In the genomic region with DNA sequence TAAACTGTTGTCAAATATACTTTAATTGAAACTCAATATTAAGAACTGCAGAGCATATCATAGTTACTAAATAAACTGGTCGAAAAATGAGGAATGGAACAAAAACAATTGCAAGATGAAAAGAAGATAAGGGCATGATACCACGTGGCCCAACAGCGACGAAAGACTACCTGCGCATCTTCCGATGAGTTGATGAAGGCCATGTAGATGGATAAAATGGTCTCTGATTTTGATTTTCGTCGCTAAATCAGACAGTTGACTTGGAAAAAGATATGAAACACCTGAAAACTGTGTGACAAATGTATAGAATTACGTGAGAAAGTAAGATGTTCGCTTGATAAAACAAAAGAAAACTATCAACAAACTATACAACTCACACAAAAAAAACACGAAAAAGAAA, we compare ENCODE assay signal across 4 worm cellular contexts.
TF ChIP-seq lines count a peak whose summit lies in the region.

No protein-coding gene starts in this region.

TF ChIP-seq in whole organism, L1 larva, 84 proteins besides CTCF, POLR2A, EP300 and RAD21 (continues in another document):
- TF ChIP-seq unc-130 (tag; optimal IDR thresholded peaks at IDR 0.05; lab: Kevin White, UChicago): peak; percentile 35
- no peak for TF ChIP-seq egl-13 (tag; optimal IDR thresholded peaks at IDR 0.05; lab: Kevin White, UChicago)
- TF ChIP-seq lin-35 (GFP tag; optimal IDR thresholded peaks at IDR 0.05; lab: Kevin White, UChicago): peak in 1 of 2 experiments; percentile 38
- TF ChIP-seq isw-1 (GFP tag; IDR thresholded peaks at IDR 0.05; lab: Robert Waterston, UW): no peak
- no peak for TF ChIP-seq fkh-10 (GFP tag; optimal IDR thresholded peaks at IDR 0.05; lab: Kevin White, UChicago)
- no peak for TF ChIP-seq unc-62 (GFP tag; optimal IDR thresholded peaks at IDR 0.05; lab: Kevin White, UChicago)
- peak; percentile 59 for TF ChIP-seq nhr-71 (tag; optimal IDR thresholded peaks at IDR 0.05; lab: Kevin White, UChicago)
- TF ChIP-seq lin-15B (tag; optimal IDR thresholded peaks at IDR 0.05; lab: Kevin White, UChicago): no peak
- TF ChIP-seq nhr-28 (tag; optimal IDR thresholded peaks at IDR 0.05; lab: Kevin White, UChicago): no peak
- TF ChIP-seq sox-4 (tag; optimal IDR thresholded peaks at IDR 0.05; lab: Kevin White, UChicago): no peak
- TF ChIP-seq mef-2 (tag; optimal IDR thresholded peaks at IDR 0.05; lab: Kevin White, UChicago): no peak
- no peak for TF ChIP-seq unc-98 (GFP tag; IDR thresholded peaks at IDR 0.05; lab: Robert Waterston, UW)
- no peak for TF ChIP-seq hpl-2 (GFP tag; optimal IDR thresholded peaks at IDR 0.05; lab: Kevin White, UChicago)
- no peak for TF ChIP-seq hlh-17 (GFP tag; optimal IDR thresholded peaks at IDR 0.05; lab: Kevin White, UChicago; ENCODE audit: borderline replicate concordance)
- no peak for TF ChIP-seq elt-2 (tag; optimal IDR thresholded peaks at IDR 0.05; lab: Kevin White, UChicago)
- TF ChIP-seq snpc-4 (tag; optimal IDR thresholded peaks at IDR 0.05; lab: Kevin White, UChicago): no peak
- no peak for TF ChIP-seq efl-1 (optimal IDR thresholded peaks at IDR 0.05; lab: Kevin White, UChicago)
- no peak for TF ChIP-seq efl-1 (GFP tag; optimal IDR thresholded peaks at IDR 0.05 in 1 of 2; lab: Kevin White, UChicago)
- TF ChIP-seq C04F5.9 (tag; optimal IDR thresholded peaks at IDR 0.05; lab: Kevin White, UChicago): no peak
- no peak for TF ChIP-seq irx-1 (tag; optimal IDR thresholded peaks at IDR 0.05; lab: Kevin White, UChicago)
- no peak for TF ChIP-seq nhr-84 (tag; optimal IDR thresholded peaks at IDR 0.05; lab: Kevin White, UChicago)
- no peak for TF ChIP-seq nhr-11 (tag; optimal IDR thresholded peaks at IDR 0.05; lab: Kevin White, UChicago)

TF ChIP-seq in whole organism, L2 larva, 48 proteins besides CTCF, POLR2A, EP300 and RAD21:
- no peak for TF ChIP-seq mbf-1 (tag; optimal IDR thresholded peaks at IDR 0.05; lab: Kevin White, UChicago)
- peak; percentile 34 for TF ChIP-seq nhr-129 (tag; optimal IDR thresholded peaks at IDR 0.05; lab: Kevin White, UChicago)
- peak; percentile 43 for TF ChIP-seq blmp-1 (tag; optimal IDR thresholded peaks at IDR 0.05; lab: Kevin White, UChicago; ENCODE audit: insufficient read depth)
- TF ChIP-seq zag-1 (tag; optimal IDR thresholded peaks at IDR 0.05; lab: Kevin White, UChicago): no peak
- peak; percentile 44 for TF ChIP-seq nhr-25 (tag; optimal IDR thresholded peaks at IDR 0.05; lab: Kevin White, UChicago)
- peak; percentile 60 for TF ChIP-seq sma-9 (GFP tag; optimal IDR thresholded peaks at IDR 0.05; lab: Kevin White, UChicago)
- TF ChIP-seq sma-9 (tag; optimal IDR thresholded peaks at IDR 0.05; lab: Kevin White, UChicago): no peak
- no peak for TF ChIP-seq ztf-11 (tag; optimal IDR thresholded peaks at IDR 0.05; lab: Kevin White, UChicago)
- TF ChIP-seq sma-3 (GFP tag; optimal IDR thresholded peaks at IDR 0.05; lab: Kevin White, UChicago): peak; percentile 29
- TF ChIP-seq mab-5 (tag; optimal IDR thresholded peaks at IDR 0.05; lab: Kevin White, UChicago): no peak
- peak; percentile 54 for TF ChIP-seq nhr-21 (tag; optimal IDR thresholded peaks at IDR 0.05; lab: Kevin White, UChicago)
- peak; percentile 27 to 34 for TF ChIP-seq mdl-1 (tag; optimal IDR thresholded peaks at IDR 0.05; lab: Kevin White, UChicago)
- TF ChIP-seq crh-2 (tag; optimal IDR thresholded peaks at IDR 0.05; lab: Kevin White, UChicago): peak; percentile 43
- TF ChIP-seq fos-1 (tag; optimal IDR thresholded peaks at IDR 0.05; lab: Kevin White, UChicago): peak; percentile 33

TF ChIP-seq in whole organism, L3 larva, 47 proteins besides CTCF, POLR2A, EP300 and RAD21:
- no peak for TF ChIP-seq jun-1 (tag; optimal IDR thresholded peaks at IDR 0.05; lab: Kevin White, UChicago)
- no peak for TF ChIP-seq fkh-2 (tag; optimal IDR thresholded peaks at IDR 0.05; lab: Kevin White, UChicago)
- TF ChIP-seq R02D3.7 (tag; optimal IDR thresholded peaks at IDR 0.05; lab: Kevin White, UChicago): no peak
- TF ChIP-seq elt-3 (tag; optimal IDR thresholded peaks at IDR 0.05; lab: Kevin White, UChicago): peak in 2 of 3 experiments; percentile 12 to 27
- TF ChIP-seq ZK546.5 (tag; optimal IDR thresholded peaks at IDR 0.05; lab: Kevin White, UChicago): no peak
- TF ChIP-seq elt-1 (tag; optimal IDR thresholded peaks at IDR 0.05; lab: Kevin White, UChicago): peak; percentile 55
- peak; percentile 58 for TF ChIP-seq nhr-43 (tag; optimal IDR thresholded peaks at IDR 0.05; lab: Kevin White, UChicago; ENCODE audit: poor library complexity, severe bottlenecking)
- TF ChIP-seq nhr-25 (tag; optimal IDR thresholded peaks at IDR 0.05; lab: Kevin White, UChicago): peak; percentile 85
- no peak for TF ChIP-seq lin-39 (tag; optimal IDR thresholded peaks at IDR 0.05; lab: Kevin White, UChicago)
- no peak for TF ChIP-seq eor-1 (tag; optimal IDR thresholded peaks at IDR 0.05; lab: Kevin White, UChicago)
- TF ChIP-seq nhr-23 (tag; optimal IDR thresholded peaks at IDR 0.05; lab: Kevin White, UChicago): peak; percentile 22
- peak; percentile 1 for TF ChIP-seq mdl-1 (tag; optimal IDR thresholded peaks at IDR 0.05; lab: Kevin White, UChicago)

TF ChIP-seq in whole organism, L4 larva, 104 proteins besides CTCF, POLR2A, EP300 and RAD21:
- TF ChIP-seq hlh-11 (tag; optimal IDR thresholded peaks at IDR 0.05; lab: Kevin White, UChicago): peak; percentile 45
- peak in 1 of 2 experiments; percentile 3 for TF ChIP-seq unc-62 (GFP tag; optimal IDR thresholded peaks at IDR 0.05 in 1 of 2; lab: Kevin White, UChicago)
- TF ChIP-seq unc-62 (tag; optimal IDR thresholded peaks at IDR 0.05; lab: Kevin White, UChicago): no peak
- TF ChIP-seq hlh-30 (tag; optimal IDR thresholded peaks at IDR 0.05; lab: Kevin White, UChicago; ENCODE audit: insufficient read depth): peak; percentile 81
- TF ChIP-seq dmd-6 (GFP tag; IDR thresholded peaks at IDR 0.05; lab: Robert Waterston, UW): peak; percentile 32; the same call in 1 of the 2 replicates
- peak; percentile 62 for TF ChIP-seq nhr-28 (tag; optimal IDR thresholded peaks at IDR 0.05; lab: Kevin White, UChicago)
- TF ChIP-seq nhr-25 (tag; optimal IDR thresholded peaks at IDR 0.05; lab: Kevin White, UChicago; ENCODE audit: borderline replicate concordance, insufficient read depth): peak; percentile 65
- TF ChIP-seq mxl-3 (GFP tag; optimal IDR thresholded peaks at IDR 0.05; lab: Kevin White, UChicago): peak; percentile 83
- TF ChIP-seq mdl-1 (tag; optimal IDR thresholded peaks at IDR 0.05; lab: Kevin White, UChicago): peak; percentile 14 to 70
- TF ChIP-seq nhr-111 (GFP tag; optimal IDR thresholded peaks at IDR 0.05; lab: Kevin White, UChicago): no peak
- TF ChIP-seq zfp-3 (GFP tag; conservative IDR thresholded peaks at IDR 0.05; lab: Robert Waterston, UW): no peak
- TF ChIP-seq aha-1 (tag; lab: Kevin White, UChicago): peak; percentile 46

Comparison
In these comparisons a context has a peak if more than half of its experiments do, and no peak if none do; other contexts are left out.
1. Of the 29 proteins assayed by ChIP-seq in both whole organism, L4 larva and whole organism, L1 larva: peak only in whole organism, L4 larva: aha-1 and nhr-28; only in whole organism, L1 larva: mep-1 and unc-130; in both: none; in neither: 23; mixed calls (peak in some experiments, not most) for 2.